Fruit fly (Drosophila melanogaster) whole organism, embryonic: ENCODE data around the gene cpb.

Experiments used
- Abd-B ChIP-seq: fragments of 200-800 bp; sonication (Bioruptor generic); optimal IDR thresholded peaks from 2 replicates; lab custom pipeline; 2018; ENCODE audit warnings: missing biosample characterization, mild to moderate bottlenecking, missing genetic modification characterization, moderate library complexity
- CG10267 ChIP-seq: fragments of 200-800 bp; sonication (Bioruptor generic); optimal IDR thresholded peaks from 2 replicates; lab custom pipeline; 2018; ENCODE audit warnings: missing biosample characterization, mild to moderate bottlenecking, missing genetic modification characterization, moderate library complexity
- CG11560 ChIP-seq: fragments of 200-800 bp; sonication (Bioruptor generic); IDR thresholded peaks from 3 replicates; pipeline ENCODE4 v1.3.6; 2022; ENCODE audit warnings: missing biosample characterization, missing genetic modification characterization
- CG11723 ChIP-seq: fragments of 200-800 bp; sonication (Bioruptor generic); optimal IDR thresholded peaks from 2 replicates; lab custom pipeline; 2017; ENCODE audit warnings: missing biosample characterization, mild to moderate bottlenecking, missing genetic modification characterization
- CG12391 ChIP-seq: fragments of 200-800 bp; sonication (Bioruptor generic); optimal IDR thresholded peaks from 3 replicates; lab custom pipeline; 2018; ENCODE audit warnings: missing biosample characterization, mild to moderate bottlenecking, missing genetic modification characterization, moderate library complexity
- CG13894 ChIP-seq: fragments of 200-800 bp; sonication (Bioruptor generic); optimal IDR thresholded peaks from 3 replicates; lab custom pipeline; 2018; ENCODE audit warnings: missing biosample characterization, mild to moderate bottlenecking, missing genetic modification characterization, moderate library complexity
- CG3163 ChIP-seq: fragments of 200-800 bp; sonication (Bioruptor generic); optimal IDR thresholded peaks from 3 replicates; lab custom pipeline; 2016; ENCODE audit warnings: missing biosample characterization, missing genetic modification characterization
- CG3281 ChIP-seq: fragments of 200-800 bp; sonication (Bioruptor generic); optimal IDR thresholded peaks from 3 replicates; lab custom pipeline; 2017; ENCODE audit warnings: missing biosample characterization, mild to moderate bottlenecking, missing genetic modification characterization
- CG3838 ChIP-seq: fragments of 200-800 bp; sonication (Bioruptor generic); optimal IDR thresholded peaks from 3 replicates; lab custom pipeline; 2016; ENCODE audit warnings: missing biosample characterization, missing genetic modification characterization
- CG5180 ChIP-seq: fragments of 200-800 bp; sonication (Bioruptor generic); optimal IDR thresholded peaks from 3 replicates; lab custom pipeline; 2017; ENCODE audit warnings: missing biosample characterization, missing genetic modification characterization, mild to moderate bottlenecking, moderate library complexity, missing genetic modification reagents
- CG6175 ChIP-seq: fragments of 200-800 bp; sonication (Bioruptor generic); IDR thresholded peaks from 3 replicates; pipeline ENCODE4 v1.3.6; 2022; ENCODE audit warnings: missing biosample characterization, missing genetic modification characterization
- CG7786 ChIP-seq: fragments of 200-800 bp; sonication (Bioruptor generic); optimal IDR thresholded peaks from 2 replicates; lab custom pipeline; 2016; ENCODE audit warnings: missing biosample characterization, missing genetic modification characterization
- CG8924 ChIP-seq: fragments of 200-800 bp; optimal IDR thresholded peaks from 3 replicates; lab custom pipeline; 2019; ENCODE audit warnings: missing biosample characterization, mild to moderate bottlenecking, missing genetic modification characterization, moderate library complexity
- CG8944 ChIP-seq: fragments of 200-800 bp; sonication (Bioruptor generic); optimal IDR thresholded peaks from 3 replicates; lab custom pipeline; 2016; ENCODE audit warnings: missing biosample characterization, missing genetic modification characterization
- Camta ChIP-seq: fragments of 200-800 bp; sonication (Bioruptor generic); optimal IDR thresholded peaks from 2 replicates; lab custom pipeline; 2016; ENCODE audit warnings: missing biosample characterization, missing genetic modification characterization
- D19B ChIP-seq: fragments of 200-800 bp; sonication (Bioruptor generic); optimal IDR thresholded peaks from 2 replicates; lab custom pipeline; 2017; ENCODE audit warnings: missing biosample characterization, mild to moderate bottlenecking, missing genetic modification characterization
- Dad ChIP-seq: fragments of 200-800 bp; sonication (Bioruptor generic); optimal IDR thresholded peaks from 3 replicates; lab custom pipeline; 2016; ENCODE audit warnings: missing biosample characterization, missing genetic modification characterization
- Dek ChIP-seq: fragments of 200-800 bp; sonication (Bioruptor generic); optimal IDR thresholded peaks from 3 replicates; lab custom pipeline; 2019; ENCODE audit warnings: missing biosample characterization, mild to moderate bottlenecking, missing genetic modification characterization, moderate library complexity
- Dip2 ChIP-seq: fragments of 200-800 bp; sonication (Bioruptor generic); IDR thresholded peaks from 2 replicates; pipeline ENCODE4 v1.3.6; 2022; ENCODE audit warnings: missing biosample characterization, missing genetic modification characterization
- Dp ChIP-seq: fragments of 200-800 bp; sonication (Bioruptor generic); optimal IDR thresholded peaks from 2 replicates; lab custom pipeline; 2018; ENCODE audit warnings: missing biosample characterization, mild to moderate bottlenecking, missing genetic modification characterization, moderate library complexity
- HLHmδ ChIP-seq: fragments of 200-800 bp; sonication (Bioruptor generic); optimal IDR thresholded peaks from 2 replicates; lab custom pipeline; 2018; ENCODE audit warnings: missing biosample characterization, mild to moderate bottlenecking, missing genetic modification characterization, moderate library complexity
- Hey ChIP-seq: fragments of 200-800 bp; sonication (Bioruptor generic); optimal IDR thresholded peaks from 3 replicates; lab custom pipeline; 2018; ENCODE audit warnings: missing biosample characterization, mild to moderate bottlenecking, missing genetic modification characterization
- Hmr ChIP-seq: fragments of 200-800 bp; sonication (Bioruptor generic); optimal IDR thresholded peaks from 3 replicates; lab custom pipeline; 2017; ENCODE audit warnings: mild to moderate bottlenecking, missing biosample characterization, missing genetic modification reagents, missing genetic modification characterization
- Hmx ChIP-seq: fragments of 200-800 bp; sonication (Bioruptor generic); optimal IDR thresholded peaks from 2 replicates; lab custom pipeline; 2016; ENCODE audit warnings: missing biosample characterization, missing genetic modification characterization
- Oli ChIP-seq: fragments of 200-800 bp; sonication (Bioruptor generic); optimal IDR thresholded peaks from 2 replicates; lab custom pipeline; 2018; ENCODE audit warnings: missing biosample characterization, mild to moderate bottlenecking, missing genetic modification characterization, moderate library complexity
- Ravus ChIP-seq: fragments of 200-800 bp; sonication (Bioruptor generic); IDR thresholded peaks from 2 replicates; pipeline ENCODE4 v1.3.6; 2022; ENCODE audit warnings: missing biosample characterization, missing genetic modification characterization
- YL-1 ChIP-seq: fragments of 200-800 bp; sonication (Bioruptor generic); optimal IDR thresholded peaks from 3 replicates; lab custom pipeline; 2017; ENCODE audit warnings: missing biosample characterization, mild to moderate bottlenecking, missing genetic modification characterization
- ac ChIP-seq: fragments of 200-800 bp; sonication (Bioruptor generic); optimal IDR thresholded peaks from 3 replicates; lab custom pipeline; 2017; ENCODE audit warnings: missing biosample characterization, mild to moderate bottlenecking, missing genetic modification characterization
- ase ChIP-seq: fragments of 200-800 bp; sonication (Bioruptor generic); IDR thresholded peaks from 3 replicates; pipeline ENCODE4 v1.3.6; 2022; ENCODE audit warnings: missing biosample characterization, missing genetic modification characterization
- br ChIP-seq: fragments of >200 bp; optimal IDR thresholded peaks from 2 replicates; lab custom pipeline; 2017
- bsh ChIP-seq, 2 experiments: fragments of 200-800 bp; sonication (Bioruptor generic); optimal IDR thresholded peaks; 2 replicates each; lab custom pipeline; 2017 to 2018; ENCODE audit warnings: mild to moderate bottlenecking in 2 of 2, missing biosample characterization in 2 of 2, missing genetic modification characterization in 2 of 2, moderate library complexity in 1 of 2
- cas ChIP-seq: fragments of 200-800 bp; sonication (Bioruptor generic); IDR thresholded peaks from 2 replicates; pipeline ENCODE4 v1.3.6; 2022; ENCODE audit warnings: missing biosample characterization, missing genetic modification characterization
- ci ChIP-seq: fragments of 200-800 bp; sonication (Bioruptor generic); IDR thresholded peaks from 3 replicates; pipeline ENCODE4 v1.3.6; 2022; ENCODE audit warnings: missing biosample characterization, missing genetic modification characterization
- crol ChIP-seq: fragments of 200-800 bp; sonication (Bioruptor generic); IDR thresholded peaks from 2 replicates; pipeline ENCODE4 v1.3.6; 2022; ENCODE audit warnings: missing biosample characterization, missing genetic modification characterization
- crp ChIP-seq, 2 experiments: fragments of 200-800 bp; sonication (Bioruptor generic); optimal IDR thresholded peaks; 2 replicates in 1 of 2; 3 replicates in 1 of 2; lab custom pipeline; 2017; ENCODE audit warnings: missing biosample characterization in 2 of 2, missing genetic modification characterization in 2 of 2, mild to moderate bottlenecking in 1 of 2, moderate library complexity in 1 of 2
- danr ChIP-seq: fragments of 200-800 bp; sonication (Bioruptor generic); IDR thresholded peaks from 2 replicates; pipeline ENCODE4 v1.3.6; 2022; ENCODE audit warnings: missing biosample characterization, missing genetic modification characterization
- disco-r ChIP-seq: fragments of 200-800 bp; sonication (Bioruptor generic); optimal IDR thresholded peaks from 2 replicates; lab custom pipeline; 2016; ENCODE audit warnings: missing biosample characterization, missing genetic modification characterization
- dysf ChIP-seq: fragments of 200-800 bp; sonication (Bioruptor generic); IDR thresholded peaks from 3 replicates; pipeline ENCODE4 v1.3.6; 2022; ENCODE audit warnings: missing biosample characterization, missing genetic modification characterization
- en ChIP-seq: fragments of 200-800 bp; sonication (Bioruptor generic); optimal IDR thresholded peaks from 2 replicates; lab custom pipeline; 2016; ENCODE audit warnings: missing biosample characterization, missing genetic modification characterization
- gem ChIP-seq: fragments of 200-800 bp; sonication (Bioruptor generic); optimal IDR thresholded peaks from 2 replicates; lab custom pipeline; 2019; ENCODE audit warnings: missing biosample characterization, mild to moderate bottlenecking, missing genetic modification characterization, moderate library complexity
- gsb ChIP-seq: fragments of 200-800 bp; sonication (Bioruptor generic); IDR thresholded peaks from 2 replicates; pipeline ENCODE4 v1.3.6; 2022; ENCODE audit warnings: missing biosample characterization, missing genetic modification characterization
- lbe ChIP-seq: fragments of 200-800 bp; sonication (Bioruptor generic); optimal IDR thresholded peaks from 2 replicates; lab custom pipeline; 2016; ENCODE audit warnings: missing biosample characterization, mild to moderate bottlenecking, missing genetic modification characterization
- maf-S ChIP-seq: fragments of 200-800 bp; sonication (Bioruptor generic); optimal IDR thresholded peaks from 2 replicates; lab custom pipeline; 2016; ENCODE audit warnings: missing biosample characterization, missing genetic modification characterization
- ranshi ChIP-seq: fragments of 200-800 bp; sonication (Bioruptor generic); IDR thresholded peaks from 2 replicates; pipeline ENCODE4 v1.3.6; 2022; ENCODE audit warnings: missing biosample characterization, missing genetic modification characterization
- rib ChIP-seq: fragments of 200-800 bp; sonication (Bioruptor generic); IDR thresholded peaks from 2 replicates; pipeline ENCODE4 v1.3.6; 2022; ENCODE audit warnings: missing biosample characterization, missing genetic modification characterization
- schlank ChIP-seq: fragments of 200-800 bp; sonication (Bioruptor generic); optimal IDR thresholded peaks from 2 replicates; lab custom pipeline; 2018; ENCODE audit warnings: missing biosample characterization, mild to moderate bottlenecking, missing genetic modification characterization
- sens-2 ChIP-seq: fragments of 200-800 bp; sonication (Bioruptor generic); IDR thresholded peaks from 2 replicates; pipeline ENCODE4 v1.3.6; 2022; ENCODE audit warnings: missing biosample characterization, missing genetic modification characterization
- so ChIP-seq: fragments of 200-800 bp; sonication (Bioruptor generic); IDR thresholded peaks from 3 replicates; pipeline ENCODE4 v1.3.6; 2022; ENCODE audit warnings: missing biosample characterization, missing genetic modification characterization
- sob ChIP-seq: fragments of 200-800 bp; sonication (Bioruptor generic); IDR thresholded peaks from 2 replicates; pipeline ENCODE4 v1.3.6; 2022; ENCODE audit warnings: missing biosample characterization, missing genetic modification characterization
- sqz ChIP-seq: fragments of 200-800 bp; sonication (Bioruptor generic); optimal IDR thresholded peaks from 3 replicates; lab custom pipeline; 2018; ENCODE audit warnings: missing biosample characterization, mild to moderate bottlenecking, missing genetic modification characterization
- stwl ChIP-seq: fragments of 200-800 bp; sonication (Bioruptor generic); optimal IDR thresholded peaks from 3 replicates; lab custom pipeline; 2018; ENCODE audit warnings: missing biosample characterization, mild to moderate bottlenecking, missing genetic modification characterization, moderate library complexity
- zfh1 ChIP-seq: fragments of 200-800 bp; sonication (Bioruptor generic); IDR thresholded peaks from 3 replicates; pipeline ENCODE4 v1.3.6; 2022; ENCODE audit warnings: missing biosample characterization, missing genetic modification characterization

Gene cpb

dm6 chr2L:1655858-1656257, 48.8 kb upstream of the cpb start (continued):
- no peak for TF ChIP-seq br
- TF ChIP-seq maf-S (GFP tag; lab: Kevin White, UChicago), result no peak
- no peak for TF ChIP-seq Camta
- no peak for TF ChIP-seq CG11560 (tag; lab: Robert Waterston, UW)
- no peak for TF ChIP-seq Ravus (GFP tag; lab: Robert Waterston, UW)
- TF ChIP-seq CG13894 (tag; lab: Kevin White, UChicago), result no peak
- TF ChIP-seq danr (GFP tag; lab: Robert Waterston, UW), result 0 out of 2 replicates have a peak, but pooled peaks have one; percentile 9
- TF ChIP-seq CG11723 (GFP tag; lab: Kevin White, UChicago), result no peak
- no peak for TF ChIP-seq CG3163 (GFP tag; lab: Kevin White, UChicago)
- TF ChIP-seq crp (GFP tag; optimal IDR thresholded peaks at IDR 0.05; lab: Kevin White, UChicago), result no peak
- TF ChIP-seq Hmx (GFP tag; lab: Kevin White, UChicago), result no peak
- TF ChIP-seq Dp (GFP tag; lab: Kevin White, UChicago), result no peak
- TF ChIP-seq CG12391 (tag; lab: Kevin White, UChicago), result no peak
- TF ChIP-seq rib, result no peak
- TF ChIP-seq en, result no peak
- TF ChIP-seq so, result no peak
- TF ChIP-seq ac (GFP tag; lab: Kevin White, UChicago), result no peak
- TF ChIP-seq Oli, result peak; percentile 22
- TF ChIP-seq Hey (tag; lab: Kevin White, UChicago), result no peak
- TF ChIP-seq Dip2 (GFP tag; lab: Robert Waterston, UW), result no peak
- TF ChIP-seq zfh1 (GFP tag; lab: Robert Waterston, UW), result peak; percentile 62; the same call in 2 of the 3 replicates
- no peak for TF ChIP-seq gsb (GFP tag; lab: Robert Waterston, UW)
- TF ChIP-seq Abd-B, result no peak
- no peak for TF ChIP-seq schlank (tag; lab: Kevin White, UChicago)
- TF ChIP-seq bsh (GFP tag; optimal IDR thresholded peaks at IDR 0.05; lab: Kevin White, UChicago), result peak in 1 of 2 experiments; percentile 40
- TF ChIP-seq CG5180 (GFP tag; lab: Kevin White, UChicago), result peak; percentile 2
- TF ChIP-seq stwl, result no peak
- TF ChIP-seq CG3838, result no peak
- no peak; the same call in 1 of the 2 replicates for TF ChIP-seq sens-2
- TF ChIP-seq cas, result no peak
- TF ChIP-seq ranshi (GFP tag; lab: Robert Waterston, UW), result peak; percentile 59; the same call in 1 of the 2 replicates
- TF ChIP-seq CG6175 (GFP tag; lab: Robert Waterston, UW), result no peak
- peak; percentile 64; the same call in 2 of the 3 replicates for TF ChIP-seq dysf (GFP tag; lab: Robert Waterston, UW)
- no peak for TF ChIP-seq HLHmδ (GFP tag; lab: Kevin White, UChicago)
- no peak for TF ChIP-seq D19B (GFP tag; lab: Kevin White, UChicago)
- no peak for TF ChIP-seq crol
- peak; percentile 54 for TF ChIP-seq gem (tag; lab: Kevin White, UChicago)
- peak; percentile 46; the same call in 1 of the 3 replicates for TF ChIP-seq ase
- TF ChIP-seq CG8944 (GFP tag; lab: Kevin White, UChicago), result no peak
- no peak for TF ChIP-seq Hmr (GFP tag; lab: Kevin White, UChicago)
- no peak for TF ChIP-seq CG8924 (tag; lab: Kevin White, UChicago)
- TF ChIP-seq ci, result no peak
- TF ChIP-seq lbe (GFP tag; lab: Kevin White, UChicago), result no peak
- no peak for TF ChIP-seq CG10267 (tag; lab: Kevin White, UChicago)
- TF ChIP-seq CG3281 (GFP tag; lab: Kevin White, UChicago), result peak; percentile 22
- no peak for TF ChIP-seq YL-1 (GFP tag; lab: Kevin White, UChicago)
- no peak for TF ChIP-seq Dek (tag; lab: Kevin White, UChicago)
- TF ChIP-seq sob, result 0 out of 2 replicates have a peak, but pooled peaks have one; percentile 25
- TF ChIP-seq disco-r (GFP tag; lab: Kevin White, UChicago), result no peak
- no peak for TF ChIP-seq sqz (GFP tag; lab: Kevin White, UChicago)
- no peak for TF ChIP-seq Dad (GFP tag; lab: Kevin White, UChicago)
- no peak for TF ChIP-seq CG7786 (GFP tag; lab: Kevin White, UChicago)
